Fruit fly (Drosophila melanogaster) whole organism, prepupa: ENCODE results near the gene CG33124.

Source experiments
- Blimp-1 ChIP-seq: fragments of 200-800 bp; sonication (Bioruptor generic); optimal IDR thresholded peaks from 3 replicates; lab custom pipeline; 2017; ENCODE audit warnings: missing biosample characterization, missing genetic modification characterization, mild to moderate bottlenecking, moderate library complexity, missing genetic modification reagents
- CG10631 ChIP-seq: fragments of 200-800 bp; sonication (Bioruptor generic); optimal IDR thresholded peaks from 2 replicates; lab custom pipeline; 2016; ENCODE audit warnings: missing biosample characterization, missing genetic modification characterization
- CG11294 ChIP-seq: fragments of 200-800 bp; sonication (Bioruptor generic); IDR thresholded peaks from 2 replicates; pipeline ENCODE4 v1.3.6; 2022; ENCODE audit warnings: missing biosample characterization, missing genetic modification characterization
- CG11762 ChIP-seq: fragments of 200-800 bp; sonication (Bioruptor generic); optimal IDR thresholded peaks from 3 replicates; lab custom pipeline; 2016; ENCODE audit warnings: missing biosample characterization, missing genetic modification characterization; ENCODE audit not compliant: insufficient read depth
- CG11902 ChIP-seq: fragments of 200-800 bp; sonication (Bioruptor generic); optimal IDR thresholded peaks from 3 replicates; lab custom pipeline; 2016; ENCODE audit warnings: missing biosample characterization, missing genetic modification characterization
- CG15336 ChIP-seq: fragments of 200-800 bp; sonication (Bioruptor generic); IDR thresholded peaks from 2 replicates; pipeline ENCODE4 v1.3.6; 2022; ENCODE audit warnings: missing biosample characterization, missing genetic modification characterization
- CG1621 ChIP-seq: fragments of 200-800 bp; sonication (Bioruptor generic); optimal IDR thresholded peaks from 3 replicates; lab custom pipeline; 2018; ENCODE audit warnings: missing biosample characterization, mild to moderate bottlenecking, missing genetic modification characterization
- CG16779 ChIP-seq: fragments of 200-800 bp; sonication (Bioruptor generic); optimal IDR thresholded peaks from 3 replicates; lab custom pipeline; 2017; ENCODE audit warnings: missing biosample characterization, mild to moderate bottlenecking, missing genetic modification characterization
- CG3032 ChIP-seq: fragments of 200-800 bp; optimal IDR thresholded peaks from 2 replicates; lab custom pipeline; 2019; ENCODE audit warnings: missing biosample characterization, mild to moderate bottlenecking, missing genetic modification characterization, moderate library complexity
- CG31627 ChIP-seq: fragments of 200-800 bp; sonication (Bioruptor generic); optimal IDR thresholded peaks from 3 replicates; lab custom pipeline; 2016; ENCODE audit warnings: missing biosample characterization, missing genetic modification characterization
- CG32006 ChIP-seq: fragments of 200-800 bp; sonication (Bioruptor generic); optimal IDR thresholded peaks from 3 replicates; lab custom pipeline; 2017; ENCODE audit warnings: missing biosample characterization, mild to moderate bottlenecking, missing genetic modification characterization
- CG34406 ChIP-seq: fragments of 200-800 bp; sonication (Bioruptor generic); optimal IDR thresholded peaks from 3 replicates; lab custom pipeline; 2016; ENCODE audit warnings: missing biosample characterization, missing genetic modification characterization
- CG3919 ChIP-seq: fragments of 200-800 bp; sonication (Bioruptor generic); optimal IDR thresholded peaks from 3 replicates; lab custom pipeline; 2016; ENCODE audit warnings: missing biosample characterization, missing genetic modification characterization
- CG4318 ChIP-seq: fragments of 200-800 bp; sonication (Bioruptor generic); optimal IDR thresholded peaks from 3 replicates; lab custom pipeline; 2017; ENCODE audit warnings: missing biosample characterization, mild to moderate bottlenecking, missing genetic modification characterization
- CG6163 ChIP-seq: fragments of 200-800 bp; sonication (Bioruptor generic); IDR thresholded peaks from 3 replicates; pipeline ENCODE4 v1.3.6; 2022; ENCODE audit warnings: missing biosample characterization, missing genetic modification characterization
- CG6276 ChIP-seq: fragments of 200-800 bp; sonication (Bioruptor generic); optimal IDR thresholded peaks from 2 replicates; lab custom pipeline; 2017; ENCODE audit warnings: missing biosample characterization, mild to moderate bottlenecking, missing genetic modification characterization
- CG6792 ChIP-seq: fragments of 200-800 bp; sonication (Bioruptor generic); optimal IDR thresholded peaks from 3 replicates; lab custom pipeline; 2016; ENCODE audit warnings: missing biosample characterization, missing genetic modification characterization
- CG6808 ChIP-seq: fragments of 200-800 bp; sonication (Bioruptor generic); optimal IDR thresholded peaks from 3 replicates; lab custom pipeline; 2017; ENCODE audit warnings: missing biosample characterization, missing genetic modification characterization, mild to moderate bottlenecking, moderate library complexity, missing genetic modification reagents
- CG6854 ChIP-seq: fragments of 200-800 bp; sonication (Bioruptor generic); optimal IDR thresholded peaks from 2 replicates; lab custom pipeline; 2017; ENCODE audit warnings: missing biosample characterization, mild to moderate bottlenecking, missing genetic modification characterization
- CG7368 ChIP-seq: fragments of 200-800 bp; sonication (Bioruptor generic); optimal IDR thresholded peaks from 3 replicates; lab custom pipeline; 2016; ENCODE audit warnings: missing biosample characterization, missing genetic modification characterization
- CG8119 ChIP-seq: fragments of 200-800 bp; sonication (Bioruptor generic); IDR thresholded peaks from 3 replicates; pipeline ENCODE4 v1.3.6; 2022; ENCODE audit warnings: missing biosample characterization, missing genetic modification characterization
- CG8319 ChIP-seq: fragments of 200-800 bp; sonication (Bioruptor generic); optimal IDR thresholded peaks from 3 replicates; lab custom pipeline; 2016; ENCODE audit warnings: missing biosample characterization, missing genetic modification characterization
- CG8632 ChIP-seq: fragments of 200-800 bp; sonication (Bioruptor generic); optimal IDR thresholded peaks from 3 replicates; lab custom pipeline; 2016; ENCODE audit warnings: missing biosample characterization, missing genetic modification characterization
- Ets21C ChIP-seq: fragments of 200-800 bp; sonication (Bioruptor generic); optimal IDR thresholded peaks from 3 replicates; lab custom pipeline; 2016; ENCODE audit warnings: missing biosample characterization, missing genetic modification characterization
- Ets96B ChIP-seq: fragments of 200-800 bp; optimal IDR thresholded peaks from 2 replicates; lab custom pipeline; 2019; ENCODE audit warnings: missing biosample characterization, mild to moderate bottlenecking, missing genetic modification characterization, moderate library complexity
- Gug ChIP-seq: fragments of 200-800 bp; sonication (Bioruptor generic); IDR thresholded peaks from 2 replicates; pipeline ENCODE4 v1.3.6; 2022; ENCODE audit warnings: missing biosample characterization, missing genetic modification characterization
- Hr38 ChIP-seq: sonication (Bioruptor generic); optimal IDR thresholded peaks from 2 replicates; lab custom pipeline; 2016; ENCODE audit warnings: missing biosample characterization, missing genetic modification characterization
- Hr39 ChIP-seq: fragments of 200-800 bp; sonication (Bioruptor generic); optimal IDR thresholded peaks from 2 replicates; lab custom pipeline; 2016; ENCODE audit warnings: missing biosample characterization, missing genetic modification characterization
- Hr4 ChIP-seq: fragments of 200-800 bp; sonication (Bioruptor generic); optimal IDR thresholded peaks from 3 replicates; lab custom pipeline; 2016; ENCODE audit warnings: missing biosample characterization, missing genetic modification characterization
- Lpt ChIP-seq: fragments of 200-800 bp; sonication (Bioruptor generic); optimal IDR thresholded peaks from 3 replicates; lab custom pipeline; 2016; ENCODE audit warnings: missing biosample characterization, missing genetic modification characterization
- OdsH ChIP-seq: fragments of 200-800 bp; sonication (Bioruptor generic); optimal IDR thresholded peaks from 3 replicates; lab custom pipeline; 2016; ENCODE audit warnings: missing biosample characterization, missing genetic modification characterization
- Sox102F ChIP-seq: fragments of 200-800 bp; sonication (Bioruptor generic); optimal IDR thresholded peaks from 2 replicates; lab custom pipeline; 2016; ENCODE audit warnings: missing biosample characterization, mild to moderate bottlenecking, missing genetic modification characterization
- Sox14 ChIP-seq: fragments of 200-800 bp; sonication (Bioruptor generic); optimal IDR thresholded peaks from 3 replicates; lab custom pipeline; 2016; ENCODE audit warnings: missing biosample characterization, missing genetic modification characterization
- achi ChIP-seq: fragments of 200-800 bp; sonication (Bioruptor generic); optimal IDR thresholded peaks from 3 replicates; lab custom pipeline; 2016; ENCODE audit warnings: missing biosample characterization, missing genetic modification characterization
- acj6 ChIP-seq: fragments of 200-800 bp; sonication (Bioruptor generic); optimal IDR thresholded peaks from 3 replicates; lab custom pipeline; 2016; ENCODE audit warnings: missing biosample characterization, missing genetic modification characterization
- dac ChIP-seq: fragments of 200-800 bp; sonication (Bioruptor generic); optimal IDR thresholded peaks from 2 replicates; lab custom pipeline; 2017; ENCODE audit warnings: missing biosample characterization, mild to moderate bottlenecking, missing genetic modification characterization
- dsx ChIP-seq: fragments of 200-800 bp; optimal IDR thresholded peaks from 3 replicates; lab custom pipeline; 2019; ENCODE audit warnings: missing biosample characterization, mild to moderate bottlenecking, missing genetic modification characterization, moderate library complexity; ENCODE audit not compliant: poor library complexity, severe bottlenecking
- eg ChIP-seq: fragments of 200-800 bp; sonication (Bioruptor generic); IDR thresholded peaks from 3 replicates; pipeline ENCODE4 v1.3.6; 2022; ENCODE audit warnings: missing biosample characterization, missing genetic modification characterization
- esn ChIP-seq: fragments of 200-800 bp; sonication (Bioruptor generic); optimal IDR thresholded peaks from 2 replicates; lab custom pipeline; 2016; ENCODE audit warnings: missing biosample characterization, mild to moderate bottlenecking, missing genetic modification characterization, moderate library complexity
- fd59A ChIP-seq: fragments of 200-800 bp; sonication (Bioruptor generic); optimal IDR thresholded peaks from 2 replicates; lab custom pipeline; 2017; ENCODE audit warnings: missing biosample characterization, mild to moderate bottlenecking, missing genetic modification characterization, missing genetic modification reagents
- fd85E ChIP-seq: fragments of 200-800 bp; sonication (Bioruptor generic); optimal IDR thresholded peaks from 3 replicates; lab custom pipeline; 2016; ENCODE audit warnings: missing biosample characterization, missing genetic modification characterization
- fkh ChIP-seq: fragments of 200-800 bp; sonication (Bioruptor generic); optimal IDR thresholded peaks from 3 replicates; lab custom pipeline; 2017; ENCODE audit warnings: missing biosample characterization, mild to moderate bottlenecking, missing genetic modification characterization, moderate library complexity
- lz ChIP-seq: fragments of 200-800 bp; sonication (Bioruptor generic); optimal IDR thresholded peaks from 3 replicates; lab custom pipeline; 2016; ENCODE audit warnings: missing biosample characterization, missing genetic modification characterization
- svp ChIP-seq: fragments of 200-800 bp; sonication (Bioruptor generic); peaks from one replicate; lab custom pipeline; 2016; ENCODE audit warnings: missing biosample characterization, missing genetic modification characterization
- vri ChIP-seq: fragments of 200-800 bp; sonication (Bioruptor generic); optimal IDR thresholded peaks from 3 replicates; lab custom pipeline; 2016; ENCODE audit warnings: missing biosample characterization, mild to moderate bottlenecking, missing genetic modification characterization

CG33124 gene

DNA sequence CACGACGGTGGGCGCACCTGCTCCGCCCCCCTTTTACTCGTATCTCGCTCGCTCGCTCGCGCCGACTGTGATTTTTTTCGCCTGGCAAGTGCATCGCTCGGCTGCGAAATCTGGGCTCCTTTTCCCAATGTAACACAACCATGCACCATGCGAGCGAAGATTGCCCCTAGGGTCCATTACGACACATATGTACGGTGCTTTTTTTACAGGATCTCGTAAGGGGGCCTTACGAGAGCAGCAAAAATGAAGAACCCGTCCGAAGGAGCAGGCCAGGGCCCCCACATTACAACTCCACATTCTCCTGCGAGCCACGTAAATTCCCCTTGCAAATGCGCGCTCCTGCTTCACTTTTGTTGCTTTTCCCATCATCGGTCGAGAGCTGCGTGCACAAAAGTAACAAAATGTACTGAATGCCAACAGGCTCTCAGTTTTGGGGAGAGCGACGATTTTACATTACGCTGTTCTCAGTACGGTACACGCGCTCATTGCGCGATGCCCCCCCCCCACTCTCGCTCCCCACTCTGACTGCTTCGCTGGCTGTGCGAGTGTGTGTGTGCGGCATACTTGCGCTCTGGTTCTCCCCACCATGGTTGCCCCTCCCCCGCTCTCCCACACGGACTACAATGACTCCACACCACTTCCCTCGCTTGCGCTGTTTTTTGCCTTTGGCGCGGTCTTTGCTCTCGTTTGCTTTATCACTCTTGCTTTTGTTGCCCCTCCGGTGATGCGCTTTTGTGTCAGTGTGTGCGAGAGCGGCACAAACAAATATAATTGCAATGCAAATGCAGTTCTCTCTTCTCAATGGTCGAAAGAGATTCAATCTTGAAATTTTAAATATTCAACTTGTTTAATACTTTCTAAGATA is 5.8 kb downstream of the CG33124 start (continued):
- no peak for TF ChIP-seq CG8632 (GFP tag; lab: Kevin White, UChicago)
- TF ChIP-seq eg (GFP tag; lab: Robert Waterston, UW): no peak; the same call in 1 of the 3 replicates
- no peak for TF ChIP-seq Hr38 (GFP tag; lab: Kevin White, UChicago)
- peak; percentile 44 for TF ChIP-seq fd85E (GFP tag; lab: Kevin White, UChicago)
- TF ChIP-seq lz (GFP tag; lab: Kevin White, UChicago): peak; percentile 4
- TF ChIP-seq dac (GFP tag; lab: Kevin White, UChicago): peak; percentile 7
- TF ChIP-seq Hr4 (GFP tag; lab: Kevin White, UChicago): no peak
- peak; percentile 99 for TF ChIP-seq Blimp-1 (GFP tag; lab: Kevin White, UChicago)
- peak; percentile 22 for TF ChIP-seq fkh (GFP tag; lab: Kevin White, UChicago)
- peak; percentile 18 for TF ChIP-seq esn (GFP tag; lab: Kevin White, UChicago)
- TF ChIP-seq CG7368: peak; percentile 6
- peak; percentile 37 for TF ChIP-seq achi (GFP tag; lab: Kevin White, UChicago)
- TF ChIP-seq Hr39: no peak
- peak; percentile 86 for TF ChIP-seq svp (GFP tag; lab: Kevin White, UChicago)
- TF ChIP-seq CG6163: peak; percentile 81
- TF ChIP-seq CG3032: peak; percentile 45
- no peak for TF ChIP-seq CG34406 (GFP tag; lab: Kevin White, UChicago)
- TF ChIP-seq vri: peak; percentile 80

DNA sequence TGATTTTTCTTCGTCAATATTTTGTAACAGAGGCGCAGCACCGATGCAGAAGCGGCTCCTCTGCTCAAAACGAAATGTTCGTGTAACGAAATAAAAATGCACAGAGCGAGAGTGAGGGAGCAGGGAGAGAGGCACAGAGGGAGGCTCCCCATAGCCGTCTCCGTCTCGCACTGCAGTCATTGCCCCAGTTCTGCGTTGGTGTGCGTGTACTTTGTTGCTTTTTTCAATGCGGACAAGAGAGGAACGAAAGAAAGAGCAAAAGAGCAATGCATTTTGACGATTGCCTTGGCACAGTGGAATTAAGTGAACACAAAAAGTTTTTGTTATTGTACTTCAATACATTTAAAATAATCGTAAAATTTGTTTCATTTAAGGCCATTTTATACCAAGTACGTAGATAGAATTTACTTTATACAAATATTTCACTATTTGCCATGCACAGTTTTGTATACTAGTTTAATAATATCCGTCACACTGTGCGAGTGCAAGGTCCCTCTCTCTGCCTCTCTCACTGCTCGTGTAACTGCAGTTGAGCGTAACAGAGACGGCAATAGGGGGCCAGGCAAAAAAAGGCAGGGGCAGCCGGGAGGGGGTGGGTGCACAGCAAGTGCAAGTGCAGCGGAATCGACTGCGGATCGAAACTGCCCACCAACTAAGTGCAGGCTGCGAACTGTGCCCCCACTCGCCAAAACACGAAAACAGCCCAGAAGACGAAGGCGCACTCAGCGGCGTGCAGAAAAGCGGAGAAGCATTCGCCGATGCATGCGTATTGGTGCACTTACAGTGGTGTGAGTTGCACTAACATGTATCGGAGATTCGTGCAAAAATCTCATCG is 6.7 kb downstream of the CG33124 start:
- TF ChIP-seq achi (GFP tag; lab: Kevin White, UChicago) (peak; percentile 99), CG11294 (GFP tag; lab: Robert Waterston, UW) (peak; percentile 100), lz (GFP tag; lab: Kevin White, UChicago) (peak; percentile 100), CG3919 (GFP tag; lab: Kevin White, UChicago) (peak; percentile 100), Sox14 (GFP tag; lab: Kevin White, UChicago) (peak; percentile 100), CG8319 (GFP tag; lab: Kevin White, UChicago) (peak; percentile 100), acj6 (GFP tag; lab: Kevin White, UChicago) (peak; percentile 100), CG10631 (peak; percentile 100), fd59A (peak; percentile 99), CG16779 (peak; percentile 99), Blimp-1 (GFP tag; lab: Kevin White, UChicago) (peak; percentile 98), CG31627 (peak; percentile 100), CG34406 (GFP tag; lab: Kevin White, UChicago) (peak; percentile 100), Ets96B (tag; lab: Kevin White, UChicago) (peak; percentile 100), CG15336 (GFP tag; lab: Robert Waterston, UW) (peak; percentile 100), Gug (peak; percentile 100), CG6792 (peak; percentile 100), CG1621 (peak; percentile 99), eg (GFP tag; lab: Robert Waterston, UW) (peak; percentile 100), dsx (GFP tag; lab: Kevin White, UChicago) (peak; percentile 99), CG6276 (GFP tag; lab: Kevin White, UChicago) (peak; percentile 100), CG6854 (GFP tag; lab: Kevin White, UChicago) (peak; percentile 99), Lpt (GFP tag; lab: Kevin White, UChicago) (peak; percentile 100), CG11762 (GFP tag; lab: Kevin White, UChicago) (peak; percentile 100), fd85E (GFP tag; lab: Kevin White, UChicago) (peak; percentile 98), CG6808 (GFP tag; lab: Kevin White, UChicago) (peak; percentile 99), CG11902 (GFP tag; lab: Kevin White, UChicago) (peak; percentile 99), Ets21C (peak; percentile 100), Hr38 (GFP tag; lab: Kevin White, UChicago) (peak; percentile 98), Sox102F (GFP tag; lab: Kevin White, UChicago) (peak; percentile 100), CG4318 (peak; percentile 100), OdsH (GFP tag; lab: Kevin White, UChicago) (peak; percentile 100), vri (peak; percentile 99), Hr39 (peak; percentile 100), CG32006 (GFP tag; lab: Kevin White, UChicago) (peak; percentile 100), CG8119 (GFP tag; lab: Robert Waterston, UW) (peak; percentile 100)
